Worm (Caenorhabditis elegans) whole organism, late embryonic: Measurements from ENCODE around the gene mob-4.

Experiments
- F13H6.1 ChIP-seq: sonication (generic microtip); optimal IDR thresholded peaks from 2 replicates; lab custom pipeline; 2016; ENCODE audit warnings: missing genetic modification characterization, missing compliant biosample characterization
- ceh-6 ChIP-seq: fragments of 200-800 bp; sonication (Bioruptor generic); optimal IDR thresholded peaks from 2 replicates; lab custom pipeline; 2018; ENCODE audit warnings: mild to moderate bottlenecking, missing genetic modification characterization, missing compliant biosample characterization
- pag-3 ChIP-seq: sonication (generic microtip); optimal IDR thresholded peaks from 2 replicates; lab custom pipeline; 2016; ENCODE audit warnings: missing compliant biosample characterization, missing genetic modification characterization, borderline replicate concordance
- pqm-1 ChIP-seq: sonication (generic microtip); optimal IDR thresholded peaks from 2 replicates; lab custom pipeline; 2016; ENCODE audit warnings: missing genetic modification characterization, missing compliant biosample characterization
- unc-3 ChIP-seq, 2 experiments: fragments of 200-800 bp in 1 of 2; sonication (Bioruptor generic) in 1 of 2; sonication (generic microtip) in 1 of 2; conservative IDR thresholded peaks in 1 of 2; optimal IDR thresholded peaks in 1 of 2; 2 replicates each; pipeline versions ENCODE4 v1.3.6 to Lab custom; 2016 to 2022; ENCODE audit warnings: missing compliant biosample characterization in 2 of 2, missing genetic modification characterization in 2 of 2, missing genetic modification reagents in 1 of 2

- TF ChIP-seq ceh-6 (GFP tag; lab: Kevin White, UChicago) (no peak), pag-3 (tag; lab: Kevin White, UChicago) (no peak), unc-3 (GFP tag; conservative IDR thresholded peaks at IDR 0.05; lab: Robert Waterston, UW) (no peak), unc-3 (tag; optimal IDR thresholded peaks at IDR 0.05; lab: Kevin White, UChicago) (no peak), pqm-1 (tag; lab: Kevin White, UChicago) (no peak), F13H6.1 (tag; lab: Kevin White, UChicago) (no peak)
These were observed 43.4 kb downstream of the mob-4 start, which contains the start of the genes F09G8.7 and crn-7 for ce11 chrIII:8268296-8268695.
